Worm (Caenorhabditis elegans): ENCODE data around the gene acr-14.

acr-14 gene

DNA sequence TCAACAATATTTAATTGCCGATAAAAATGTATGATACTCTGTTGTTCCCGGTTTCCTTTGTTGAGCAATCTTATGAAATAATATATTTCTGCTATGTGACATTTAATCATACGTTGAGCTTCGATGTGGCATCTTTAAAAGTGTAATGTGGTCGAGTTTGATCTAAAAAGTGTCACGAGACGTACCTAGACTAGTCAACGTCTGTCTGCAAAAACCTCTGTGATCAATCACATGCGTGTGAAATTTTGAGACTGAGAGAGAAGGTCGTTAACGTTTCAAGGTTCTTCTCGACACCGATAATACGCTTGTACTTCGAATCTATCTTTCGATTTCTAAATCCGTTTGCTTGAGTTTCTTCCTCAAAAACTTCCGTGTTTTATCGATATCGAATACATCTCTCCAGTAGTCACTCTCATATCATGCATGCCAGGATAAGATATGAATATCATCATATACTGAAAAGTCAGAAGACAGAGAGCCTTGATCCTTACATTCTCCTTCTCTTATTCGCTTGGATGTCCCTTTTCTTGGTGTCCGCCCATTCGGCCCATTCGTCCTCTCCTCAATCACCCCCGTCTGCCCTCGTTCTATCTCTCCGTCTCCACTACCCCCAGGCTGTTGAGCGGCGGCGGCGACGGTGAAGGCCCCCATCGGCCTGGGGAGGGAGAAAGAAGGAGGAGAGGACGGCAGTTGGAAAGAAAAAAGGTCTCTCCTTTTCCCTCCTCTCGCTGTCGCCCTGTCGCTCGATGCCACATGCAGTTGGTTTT is 48.5 kb downstream of the acr-14 start (continued):
- TF ChIP-seq B0019.2 (GFP tag; conservative IDR thresholded peaks at IDR 0.05) = no peak
- no peak for TF ChIP-seq nfya-1 (tag; optimal IDR thresholded peaks at IDR 0.05; ENCODE audit: borderline replicate concordance, insufficient read depth)
- TF ChIP-seq egl-44 (GFP tag; IDR thresholded peaks at IDR 0.05) = 0 out of 2 replicates have a peak, but pooled peaks have one; percentile 10
- no peak for TF ChIP-seq ceh-91 (GFP tag; IDR thresholded peaks at IDR 0.05)
- no peak for TF ChIP-seq mel-28 (tag; optimal IDR thresholded peaks at IDR 0.05; ENCODE audit: borderline replicate concordance)
- TF ChIP-seq snpc-3.4 (tag; optimal IDR thresholded peaks at IDR 0.05) = no peak
- no peak for TF ChIP-seq let-607 (tag; optimal IDR thresholded peaks at IDR 0.05)
- TF ChIP-seq fkh-3 (tag; optimal IDR thresholded peaks at IDR 0.05) = no peak
- TF ChIP-seq nhr-179 (tag; optimal IDR thresholded peaks at IDR 0.05) = no peak
- no peak for TF ChIP-seq pha-4 (tag; optimal IDR thresholded peaks at IDR 0.05)
- TF ChIP-seq pbrm-1 (GFP tag; IDR thresholded peaks at IDR 0.05) = no peak
- no peak for TF ChIP-seq tbx-9 (tag; optimal IDR thresholded peaks at IDR 0.05; ENCODE audit: borderline replicate concordance)
- no peak for TF ChIP-seq snpc-4 (GFP tag; optimal IDR thresholded peaks at IDR 0.05)
- TF ChIP-seq snpc-4 (tag; optimal IDR thresholded peaks at IDR 0.05) = no peak
- TF ChIP-seq lir-1 (GFP tag; conservative IDR thresholded peaks at IDR 0.05) = peak; percentile 11; the same call in 1 of the 2 replicates
- no peak for TF ChIP-seq nhr-27 (tag; optimal IDR thresholded peaks at IDR 0.05)
- no peak for TF ChIP-seq B0035.1 (tag; optimal IDR thresholded peaks at IDR 0.05)
- no peak for TF ChIP-seq nhr-120 (GFP tag; IDR thresholded peaks at IDR 0.05)
- TF ChIP-seq madf-3 (GFP tag; IDR thresholded peaks at IDR 0.05) = no peak
- peak; percentile 99 for TF ChIP-seq zfh-2 (GFP tag; conservative IDR thresholded peaks at IDR 0.05)
- TF ChIP-seq ztf-26 (tag; optimal IDR thresholded peaks at IDR 0.05) = no peak
- TF ChIP-seq ama-1 (optimal IDR thresholded peaks at IDR 0.05) = no peak
- no peak for TF ChIP-seq ama-1 (GFP tag; optimal IDR thresholded peaks at IDR 0.05)
- no peak for TF ChIP-seq ztf-22 (GFP tag; optimal IDR thresholded peaks at IDR 0.05)
- no peak for TF ChIP-seq sea-2 (GFP tag; IDR thresholded peaks at IDR 0.05)
- no peak for TF ChIP-seq ztf-3 (GFP tag; optimal IDR thresholded peaks at IDR 0.05)
- no peak for TF ChIP-seq lsl-1 (GFP tag; optimal IDR thresholded peaks at IDR 0.05)
- no peak for TF ChIP-seq xnd-1 (tag; optimal IDR thresholded peaks at IDR 0.05)
- TF ChIP-seq gei-17 (GFP tag; optimal IDR thresholded peaks at IDR 0.05) = no peak
- TF ChIP-seq dpl-1 (GFP tag; optimal IDR thresholded peaks at IDR 0.05) = no peak
- peak; percentile 65 for TF ChIP-seq dox-1 (GFP tag; IDR thresholded peaks at IDR 0.05)
- no peak for TF ChIP-seq lin-40 (tag; optimal IDR thresholded peaks at IDR 0.05)
- no peak for TF ChIP-seq rec-8 (tag; optimal IDR thresholded peaks at IDR 0.05)
- no peak for TF ChIP-seq nfyb-1 (GFP tag; IDR thresholded peaks at IDR 0.05)
- TF ChIP-seq ccch-3 (GFP tag; optimal IDR thresholded peaks at IDR 0.05) = no peak
- TF ChIP-seq bed-2 (GFP tag; IDR thresholded peaks at IDR 0.05) = no peak
- no peak for TF ChIP-seq Y79H2A.3 (GFP tag; conservative IDR thresholded peaks at IDR 0.05)
- TF ChIP-seq tlf-1 (GFP tag; optimal IDR thresholded peaks at IDR 0.05) = no peak
- peak; percentile 6 for TF ChIP-seq lin-54 (GFP tag; optimal IDR thresholded peaks at IDR 0.05)
- no peak for TF ChIP-seq hrde-1 (tag; optimal IDR thresholded peaks at IDR 0.05; ENCODE audit: borderline replicate concordance)
- TF ChIP-seq D2030.7 (GFP tag; IDR thresholded peaks at IDR 0.05) = no peak
- no peak for TF ChIP-seq him-1 (tag; optimal IDR thresholded peaks at IDR 0.05)
- TF ChIP-seq K11D2.4 (GFP tag; IDR thresholded peaks at IDR 0.05) = no peak
- no peak for TF ChIP-seq ceh-58 (GFP tag; IDR thresholded peaks at IDR 0.05)
- no peak for TF ChIP-seq rpc-1 (optimal IDR thresholded peaks at IDR 0.05)
- TF ChIP-seq rpc-1 (tag; optimal IDR thresholded peaks at IDR 0.05) = no peak
- TF ChIP-seq dpff-1 (tag; optimal IDR thresholded peaks at IDR 0.05) = no peak
- TF ChIP-seq nfya-2 (GFP tag; IDR thresholded peaks at IDR 0.05) = no peak

Measured in whole organism, young adult.